Fruit fly (Drosophila melanogaster) whole organism: Measurements from ENCODE around the gene CG15382.

ENCODE experiments used
- CG8478 ChIP-seq: fragments of >200 bp; optimal IDR thresholded peaks from 2 replicates; lab custom pipeline; 2018; ENCODE audit warnings: inconsistent platforms
- psq ChIP-seq: fragments of >200 bp; optimal IDR thresholded peaks from 2 replicates; lab custom pipeline; 2017

dm6 chr2L:2144725-2145656 lies 10.6 kb upstream of the CG15382 start, which contains the start of gene tho2:
- no peak for TF ChIP-seq psq (lab: Kevin White, UChicago)
- no peak for TF ChIP-seq CG8478 (lab: Kevin White, UChicago)
